Fruit fly (Drosophila melanogaster): ENCODE measurements around the gene CG14937.
A peak's percentile ranks its signal among the peaks of the same experiment; 100 is the strongest.

The CG14937 gene

DNA sequence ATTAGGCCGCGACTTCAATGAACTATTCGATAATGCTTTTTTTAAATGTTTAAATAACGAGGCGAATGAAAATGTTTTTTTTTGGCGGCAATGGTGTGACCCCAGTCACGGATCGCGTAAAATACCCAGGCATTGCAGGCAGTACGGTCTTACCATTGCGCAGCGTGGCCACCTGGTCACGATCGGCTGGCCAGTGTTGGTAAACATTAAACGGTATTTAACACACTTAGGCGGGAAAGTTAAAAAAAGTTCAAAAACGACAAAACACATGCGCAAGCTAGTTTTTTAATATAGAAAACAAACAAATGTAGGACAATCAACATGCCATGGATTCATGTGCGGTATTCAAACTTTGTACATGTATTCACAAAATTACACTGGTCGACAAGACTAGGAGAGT lies 35.4 kb upstream of the CG14937 start, which contains the start of gene esc (continued):
- 0 out of 2 replicates have a peak, but pooled peaks have one; percentile 24 for TF ChIP-seq ssp (GFP tag; IDR thresholded peaks at IDR 0.05)
- TF ChIP-seq Lpt (GFP tag; optimal IDR thresholded peaks at IDR 0.05) = no peak

DNA sequence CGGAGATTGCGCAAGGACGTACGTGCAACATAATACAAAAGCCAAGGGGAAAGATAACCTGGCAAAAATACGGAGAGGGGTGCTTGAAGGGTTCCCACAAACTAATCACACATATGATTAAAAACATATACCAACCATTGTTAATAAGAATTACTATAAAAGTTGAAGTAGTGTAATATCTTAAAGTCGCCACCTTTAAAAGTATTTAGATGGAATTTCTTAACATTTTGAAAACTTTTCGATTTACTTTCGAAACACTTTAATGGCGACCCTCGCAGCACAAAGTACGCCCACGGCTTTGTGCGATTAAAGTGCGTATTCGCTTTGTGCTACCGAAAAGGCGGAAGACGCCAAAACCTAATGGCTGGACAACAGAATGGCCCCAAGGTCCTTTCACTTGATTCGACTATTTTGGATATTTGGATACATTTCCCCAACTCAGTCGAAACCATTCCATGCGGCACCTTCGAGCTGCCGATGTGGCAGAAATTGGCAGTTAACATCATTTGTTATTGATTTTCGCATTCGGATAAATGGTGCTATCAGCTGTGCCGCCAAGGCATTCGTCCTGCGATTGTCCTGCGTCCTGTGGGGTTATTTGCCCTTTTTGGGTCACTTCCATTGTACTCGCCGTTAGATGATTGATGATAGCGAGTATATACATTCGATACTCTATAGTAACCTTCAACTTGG lies 29.7 kb upstream of the CG14937 start:
- TF ChIP-seq hkb (optimal IDR thresholded peaks at IDR 0.05) = peak; percentile 83
- TF ChIP-seq hkb (GFP tag; IDR thresholded peaks at IDR 0.05) = no peak
- no peak for TF ChIP-seq pb (GFP tag; optimal IDR thresholded peaks at IDR 0.05)
- TF ChIP-seq Fer1 (GFP tag; optimal IDR thresholded peaks at IDR 0.05) = peak; percentile 28
- TF ChIP-seq crc (GFP tag; optimal IDR thresholded peaks at IDR 0.05) = no peak
- peak; percentile 55 for TF ChIP-seq CG13894 (tag; optimal IDR thresholded peaks at IDR 0.05)
- TF ChIP-seq CG18599 (GFP tag; optimal IDR thresholded peaks at IDR 0.05) = peak; percentile 35
- TF ChIP-seq CG6813 (GFP tag; optimal IDR thresholded peaks at IDR 0.05) = no peak
- TF ChIP-seq Ets65A (GFP tag) = peak; percentile 25
- no peak for TF ChIP-seq mld (GFP tag; IDR thresholded peaks at IDR 0.05; ENCODE audit: partially characterized antibody)
- TF ChIP-seq lab (GFP tag; optimal IDR thresholded peaks at IDR 0.05) = peak; percentile 26
- peak; percentile 9; the same call in 1 of the 2 replicates for TF ChIP-seq Rfx (GFP tag; IDR thresholded peaks at IDR 0.05)
- peak; percentile 28 for TF ChIP-seq grau (tag; optimal IDR thresholded peaks at IDR 0.05)
- TF ChIP-seq Optix (GFP tag; IDR thresholded peaks at IDR 0.05) = no peak
- no peak for TF ChIP-seq Dip3 (GFP tag; optimal IDR thresholded peaks at IDR 0.05)
- no peak for TF ChIP-seq CG5953 (GFP tag; IDR thresholded peaks at IDR 0.05)
- TF ChIP-seq onecut (GFP tag; IDR thresholded peaks at IDR 0.05) = peak; percentile 70
- no peak for TF ChIP-seq inv (GFP tag; IDR thresholded peaks at IDR 0.05; ENCODE audit: partially characterized antibody)
- peak; percentile 1 for TF ChIP-seq CG15514 (GFP tag; optimal IDR thresholded peaks at IDR 0.05)
- 0 out of 2 replicates have a peak, but pooled peaks have one; percentile 11 for TF ChIP-seq Adf1 (GFP tag; IDR thresholded peaks at IDR 0.05)
- peak; percentile 15 for TF ChIP-seq gem (tag; optimal IDR thresholded peaks at IDR 0.05)
- TF ChIP-seq Meics (GFP tag; optimal IDR thresholded peaks at IDR 0.05) = peak; percentile 4
- peak; percentile 52 for TF ChIP-seq CG2120 (GFP tag; optimal IDR thresholded peaks at IDR 0.05)
- TF ChIP-seq unpg (GFP tag; optimal IDR thresholded peaks at IDR 0.05) = no peak
- TF ChIP-seq fd3F (GFP tag; optimal IDR thresholded peaks at IDR 0.05) = no peak
- no peak for TF ChIP-seq gce (GFP tag; IDR thresholded peaks at IDR 0.05)
- TF ChIP-seq Pdp1 (GFP tag; optimal IDR thresholded peaks at IDR 0.05) = no peak
- TF ChIP-seq CG14050 (GFP tag; IDR thresholded peaks at IDR 0.05) = no peak
- no peak for TF ChIP-seq HHEX (GFP tag; optimal IDR thresholded peaks at IDR 0.05)
- TF ChIP-seq Ravus (GFP tag; IDR thresholded peaks at IDR 0.05) = no peak
- peak; percentile 5 for TF ChIP-seq CG7556 (GFP tag; optimal IDR thresholded peaks at IDR 0.05)
- TF ChIP-seq gcm2 (GFP tag; optimal IDR thresholded peaks at IDR 0.05) = no peak
- peak; percentile 69 for TF ChIP-seq abd-A (tag; optimal IDR thresholded peaks at IDR 0.05)
- no peak for TF ChIP-seq da (GFP tag; optimal IDR thresholded peaks at IDR 0.05)
- no peak for TF ChIP-seq cwo (GFP tag; optimal IDR thresholded peaks at IDR 0.05)
- TF ChIP-seq CG9437 (GFP tag; optimal IDR thresholded peaks at IDR 0.05) = no peak
- no peak for TF ChIP-seq corto (GFP tag; optimal IDR thresholded peaks at IDR 0.05)
- no peak for TF ChIP-seq CG10462 (GFP tag; optimal IDR thresholded peaks at IDR 0.05)
- no peak for TF ChIP-seq Dll (GFP tag; IDR thresholded peaks at IDR 0.05; ENCODE audit: partially characterized antibody)
- no peak for TF ChIP-seq sisA (GFP tag; IDR thresholded peaks at IDR 0.05)
- TF ChIP-seq lmd (GFP tag; IDR thresholded peaks at IDR 0.05) = 0 out of 2 replicates have a peak, but pooled peaks have one; percentile 6
- TF ChIP-seq Med (GFP tag) = peak; percentile 70
- TF ChIP-seq Fer3 (tag; optimal IDR thresholded peaks at IDR 0.05) = no peak
- TF ChIP-seq CG11504 (tag; optimal IDR thresholded peaks at IDR 0.05) = peak; percentile 31
- TF ChIP-seq CG7839 (tag; optimal IDR thresholded peaks at IDR 0.05) = peak; percentile 3
- TF ChIP-seq CG18476 (GFP tag; optimal IDR thresholded peaks at IDR 0.05) = peak; percentile 59
